Worm (Caenorhabditis elegans) whole organism, L2 larva: ENCODE data around the gene K09F6.11.

Source experiments
- ama-1 ChIP-seq: fragments of 150-350 bp; optimal IDR thresholded peaks from 2 replicates; lab custom pipeline; 2018; ENCODE audit warnings: inconsistent platforms
- mdl-1 ChIP-seq, 2 experiments: fragments of 150-350 bp in 1 of 2; sonication (generic microtip) in 1 of 2; optimal IDR thresholded peaks; 2 replicates each; lab custom pipeline; 2017; ENCODE audit warnings: missing biosample characterization in 2 of 2, missing genetic modification characterization in 2 of 2
- skn-1 ChIP-seq: sonication (generic microtip); optimal IDR thresholded peaks from 2 replicates; lab custom pipeline; 2017; ENCODE audit warnings: missing biosample characterization, missing genetic modification characterization
- unc-39 ChIP-seq: fragments of 150-350 bp; optimal IDR thresholded peaks from 2 replicates; lab custom pipeline; 2014; ENCODE audit warnings: missing biosample characterization, missing genetic modification characterization
- zag-1 ChIP-seq: fragments of 150-350 bp; optimal IDR thresholded peaks from 2 replicates; lab custom pipeline; 2014; ENCODE audit warnings: missing biosample characterization, missing genetic modification characterization

DNA sequence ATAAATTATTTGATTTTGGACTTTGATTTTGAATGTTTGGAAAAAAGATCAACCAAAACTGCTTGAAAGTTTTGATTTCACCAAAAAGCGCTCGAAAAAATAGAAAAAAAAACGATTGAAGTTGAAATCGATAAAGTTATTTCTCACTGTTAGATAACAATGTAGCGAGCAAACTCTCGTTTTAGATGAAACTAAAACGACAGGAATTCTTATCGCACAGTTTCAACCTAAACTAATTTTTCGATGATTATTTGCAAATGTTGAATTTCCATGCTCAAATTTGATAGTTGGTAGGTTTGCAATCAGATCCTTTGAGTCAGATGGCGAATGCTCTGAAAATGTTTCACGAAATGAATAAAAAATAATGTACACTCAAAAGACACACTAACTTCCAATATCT lies 12.6 kb downstream of the K09F6.11 start:
- TF ChIP-seq mdl-1 (tag; optimal IDR thresholded peaks at IDR 0.05; lab: Kevin White, UChicago) (no peak), zag-1 (no peak), skn-1 (no peak), unc-39 (tag; lab: Kevin White, UChicago) (no peak), ama-1 (lab: Kevin White, UChicago) (no peak)
